Fruit fly (Drosophila melanogaster): ENCODE measurements around the gene lft.
A peak's percentile ranks its signal among the peaks of the same experiment; 100 is the strongest.

Gene lft

dm6 chr2L:10381890-10382450 is 17.7 kb downstream of the lft start, which contains the start of gene CG5096 (continued):
- TF ChIP-seq ttk (GFP tag; IDR thresholded peaks at IDR 0.05) (peak; percentile 82; the same call in 1 of the 2 replicates), ap (GFP tag; IDR thresholded peaks at IDR 0.05) (peak; percentile 84), Kr (GFP tag; optimal IDR thresholded peaks at IDR 0.05) (no peak), kni (GFP tag; optimal IDR thresholded peaks at IDR 0.05) (no peak), CG30403 (GFP tag; optimal IDR thresholded peaks at IDR 0.05) (peak; percentile 85), D (optimal IDR thresholded peaks at IDR 0.05) (no peak), D (GFP tag; optimal IDR thresholded peaks at IDR 0.05) (peak; percentile 64), CG34224 (GFP tag; IDR thresholded peaks at IDR 0.05; ENCODE audit: partially characterized antibody) (no peak), phol (tag; optimal IDR thresholded peaks at IDR 0.05) (peak; percentile 81), Bdp1 (GFP tag; optimal IDR thresholded peaks at IDR 0.05) (no peak), CG4707 (GFP tag; optimal IDR thresholded peaks at IDR 0.05) (peak; percentile 64), CG18011 (GFP tag; optimal IDR thresholded peaks at IDR 0.05) (peak; percentile 57), lmd (GFP tag; IDR thresholded peaks at IDR 0.05) (peak; percentile 86), CG6683 (GFP tag; optimal IDR thresholded peaks at IDR 0.05) (peak; percentile 82), Fer2 (tag; optimal IDR thresholded peaks at IDR 0.05) (peak; percentile 84), CG7839 (tag; optimal IDR thresholded peaks at IDR 0.05) (peak; percentile 94), H2.0 (GFP tag; IDR thresholded peaks at IDR 0.05) (peak; percentile 79), CG17612 (GFP tag; IDR thresholded peaks at IDR 0.05) (peak; percentile 74), CG8765 (GFP tag; IDR thresholded peaks at IDR 0.05) (no peak; the same call in 1 of the 2 replicates), dpn (GFP tag; optimal IDR thresholded peaks at IDR 0.05) (peak; percentile 80 to 82), nmo (GFP tag; optimal IDR thresholded peaks at IDR 0.05) (peak; percentile 88), CG1603 (tag; optimal IDR thresholded peaks at IDR 0.05) (peak; percentile 84), CG8290 (GFP tag; optimal IDR thresholded peaks at IDR 0.05) (no peak), CG8290 (tag; optimal IDR thresholded peaks at IDR 0.05) (peak in 1 of 2 experiments; percentile 92), ranshi (GFP tag; IDR thresholded peaks at IDR 0.05) (peak; percentile 91; the same call in 1 of the 2 replicates), kay (GFP tag; optimal IDR thresholded peaks at IDR 0.05) (peak; percentile 86), dm (GFP tag; optimal IDR thresholded peaks at IDR 0.05) (peak; percentile 55), pnt (GFP tag; optimal IDR thresholded peaks at IDR 0.05) (peak; percentile 71), sisA (GFP tag; IDR thresholded peaks at IDR 0.05) (peak; percentile 72; the same call in 1 of the 2 replicates), gem (tag; optimal IDR thresholded peaks at IDR 0.05) (peak; percentile 93), tgo (GFP tag; IDR thresholded peaks at IDR 0.05) (peak; percentile 90), dati (GFP tag; IDR thresholded peaks at IDR 0.05) (peak; percentile 63; the same call in 1 of the 2 replicates), CG14860 (GFP tag; IDR thresholded peaks at IDR 0.05; ENCODE audit: partially characterized antibody) (no peak), CG10366 (GFP tag; IDR thresholded peaks at IDR 0.05) (peak; percentile 91), trem (tag; optimal IDR thresholded peaks at IDR 0.05) (peak; percentile 75), pan (optimal IDR thresholded peaks at IDR 0.05) (no peak), pan (GFP tag; optimal IDR thresholded peaks at IDR 0.05 in 1 of 2, IDR thresholded peaks at IDR 0.05 in 1 of 2) (peak in 1 of 2 experiments; percentile 91), CG9876 (GFP tag; optimal IDR thresholded peaks at IDR 0.05) (no peak), danr (GFP tag; IDR thresholded peaks at IDR 0.05) (peak; percentile 81), Ssrp (tag; optimal IDR thresholded peaks at IDR 0.05) (peak; percentile 62), CG9727 (GFP tag; optimal IDR thresholded peaks at IDR 0.05) (peak; percentile 79), disco-r (GFP tag; optimal IDR thresholded peaks at IDR 0.05) (peak; percentile 59), MTF-1 (GFP tag; optimal IDR thresholded peaks at IDR 0.05; ENCODE audit: borderline replicate concordance) (peak; percentile 60), CG6813 (GFP tag; optimal IDR thresholded peaks at IDR 0.05) (peak; percentile 87), Dll (GFP tag; IDR thresholded peaks at IDR 0.05; ENCODE audit: partially characterized antibody) (no peak), CG10209 (GFP tag; optimal IDR thresholded peaks at IDR 0.05) (peak; percentile 88), unc-4 (GFP tag; IDR thresholded peaks at IDR 0.05; ENCODE audit: partially characterized antibody) (no peak), Sry-δ (GFP tag; optimal IDR thresholded peaks at IDR 0.05) (peak; percentile 38), Hr51 (GFP tag; optimal IDR thresholded peaks at IDR 0.05) (peak; percentile 58 to 93), Med (GFP tag) (peak; percentile 97)

All from whole organism, embryonic.